Fruit fly (Drosophila melanogaster): ENCODE results near the gene CG14210.
A peak's percentile ranks its signal among the peaks of the same experiment; 100 is the strongest.

The CG14210 gene

DNA sequence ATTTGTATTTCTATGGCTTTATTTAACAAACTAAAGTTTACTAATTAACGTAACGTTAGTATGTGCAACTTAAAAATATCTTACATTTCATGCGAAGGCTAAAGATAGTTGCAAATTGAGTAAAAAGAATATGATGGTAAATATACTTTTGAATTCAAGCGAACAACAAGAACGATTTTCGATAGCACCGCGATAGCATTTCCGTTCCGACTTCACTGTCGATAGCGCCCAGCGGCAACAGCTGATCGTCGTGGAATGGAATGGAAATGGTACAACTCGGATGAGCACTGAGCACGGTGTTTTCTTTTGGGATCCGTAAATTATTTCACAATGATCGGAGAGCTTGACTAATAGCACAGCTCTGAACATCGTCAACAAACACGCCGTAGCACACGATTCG, 2.5 kb upstream of the CG14210 start (continued):
- TF ChIP-seq MTF-1 (GFP tag; optimal IDR thresholded peaks at IDR 0.05; ENCODE audit: borderline replicate concordance) (peak; percentile 76), schlank (tag; optimal IDR thresholded peaks at IDR 0.05) (peak; percentile 71), CG6689 (GFP tag; IDR thresholded peaks at IDR 0.05) (no peak), Lim3 (GFP tag; IDR thresholded peaks at IDR 0.05) (no peak), CkIIα-i1 (GFP tag; IDR thresholded peaks at IDR 0.05) (no peak), Awh (GFP tag; IDR thresholded peaks at IDR 0.05) (peak; percentile 30; the same call in 1 of the 2 replicates), sens (GFP tag) (peak; percentile 92), corto (GFP tag; optimal IDR thresholded peaks at IDR 0.05) (no peak), NK7.1 (GFP tag; optimal IDR thresholded peaks at IDR 0.05) (peak; percentile 38), Dip3 (GFP tag; optimal IDR thresholded peaks at IDR 0.05) (no peak), Rfx (GFP tag; IDR thresholded peaks at IDR 0.05) (peak; percentile 66; the same call in 1 of the 2 replicates), Sox102F (GFP tag; optimal IDR thresholded peaks at IDR 0.05) (no peak), hkb (optimal IDR thresholded peaks at IDR 0.05) (no peak), hkb (GFP tag; IDR thresholded peaks at IDR 0.05) (peak; percentile 69), CG17328 (GFP tag; IDR thresholded peaks at IDR 0.05) (peak; percentile 58), CG2875 (GFP tag; optimal IDR thresholded peaks at IDR 0.05) (peak; percentile 55), dmrt11E (tag; optimal IDR thresholded peaks at IDR 0.05) (peak; percentile 11), NC2β (GFP tag; optimal IDR thresholded peaks at IDR 0.05) (peak; percentile 21), BEAF-32 (GFP tag; optimal IDR thresholded peaks at IDR 0.05) (peak; percentile 48), Nf-YC (tag; optimal IDR thresholded peaks at IDR 0.05) (peak; percentile 55), Opbp (GFP tag; IDR thresholded peaks at IDR 0.05; ENCODE audit: partially characterized antibody) (peak; percentile 17; the same call in 1 of the 3 replicates), phol (tag; optimal IDR thresholded peaks at IDR 0.05) (peak; percentile 31), salm (tag; optimal IDR thresholded peaks at IDR 0.05) (peak; percentile 17), CG18619 (GFP tag; optimal IDR thresholded peaks at IDR 0.05) (peak; percentile 34), dan (GFP tag; IDR thresholded peaks at IDR 0.05) (no peak), wdn (GFP tag; IDR thresholded peaks at IDR 0.05) (no peak), pb (GFP tag; optimal IDR thresholded peaks at IDR 0.05) (peak; percentile 57), MBD-R2 (GFP tag; IDR thresholded peaks at IDR 0.05) (peak; percentile 76), CG14860 (GFP tag; IDR thresholded peaks at IDR 0.05; ENCODE audit: partially characterized antibody) (0 out of 3 replicates have a peak, but pooled peaks have one; percentile 7), CG4282 (GFP tag; optimal IDR thresholded peaks at IDR 0.05) (no peak), CG7786 (GFP tag; optimal IDR thresholded peaks at IDR 0.05) (no peak), CG4360 (GFP tag; IDR thresholded peaks at IDR 0.05) (no peak), tgo (GFP tag; IDR thresholded peaks at IDR 0.05) (no peak), CG14710 (tag; optimal IDR thresholded peaks at IDR 0.05) (peak; percentile 57), dati (GFP tag; IDR thresholded peaks at IDR 0.05) (no peak), CG7928 (GFP tag; optimal IDR thresholded peaks at IDR 0.05) (peak; percentile 1), D (optimal IDR thresholded peaks at IDR 0.05) (no peak), D (GFP tag; optimal IDR thresholded peaks at IDR 0.05) (peak; percentile 18), CG11456 (GFP tag; IDR thresholded peaks at IDR 0.05) (0 out of 3 replicates have a peak, but pooled peaks have one; percentile 33), Sry-β (GFP tag; optimal IDR thresholded peaks at IDR 0.05) (no peak), nerfin-1 (tag; optimal IDR thresholded peaks at IDR 0.05) (peak; percentile 54), Jarid2 (GFP tag; optimal IDR thresholded peaks at IDR 0.05) (no peak), exex (tag; optimal IDR thresholded peaks at IDR 0.05) (peak; percentile 7), CG31224 (GFP tag; IDR thresholded peaks at IDR 0.05) (no peak), ems (GFP tag; optimal IDR thresholded peaks at IDR 0.05) (peak; percentile 0), croc (GFP tag; conservative IDR thresholded peaks at IDR 0.05) (no peak), CG16813 (GFP tag; IDR thresholded peaks at IDR 0.05; ENCODE audit: partially characterized antibody) (0 out of 3 replicates have a peak, but pooled peaks have one; percentile 33), crc (GFP tag; optimal IDR thresholded peaks at IDR 0.05) (no peak), Ravus (GFP tag; IDR thresholded peaks at IDR 0.05) (no peak), lbe (GFP tag; optimal IDR thresholded peaks at IDR 0.05) (peak; percentile 40), Tbp (GFP tag; optimal IDR thresholded peaks at IDR 0.05) (no peak), CG12659 (GFP tag; optimal IDR thresholded peaks at IDR 0.05) (peak; percentile 70)

Measured in whole organism, embryonic.